Worm (Caenorhabditis elegans): ENCODE measurements around the gene hint-3.

ce11 chrV:7785117-7785516 lies 24.8 kb downstream of the hint-3 start, which contains the start of gene C26F1.1:
- TF ChIP-seq dmd-4 (tag; optimal IDR thresholded peaks at IDR 0.05; ENCODE audit: borderline replicate concordance) (no peak), pqm-1 (tag; optimal IDR thresholded peaks at IDR 0.05) (no peak), ama-1 (optimal IDR thresholded peaks at IDR 0.05) (no peak), hlh-13 (GFP tag; optimal IDR thresholded peaks at IDR 0.05) (no peak)
